1 worm cellular context compared by ENCODE assay signal in the genomic region with DNA sequence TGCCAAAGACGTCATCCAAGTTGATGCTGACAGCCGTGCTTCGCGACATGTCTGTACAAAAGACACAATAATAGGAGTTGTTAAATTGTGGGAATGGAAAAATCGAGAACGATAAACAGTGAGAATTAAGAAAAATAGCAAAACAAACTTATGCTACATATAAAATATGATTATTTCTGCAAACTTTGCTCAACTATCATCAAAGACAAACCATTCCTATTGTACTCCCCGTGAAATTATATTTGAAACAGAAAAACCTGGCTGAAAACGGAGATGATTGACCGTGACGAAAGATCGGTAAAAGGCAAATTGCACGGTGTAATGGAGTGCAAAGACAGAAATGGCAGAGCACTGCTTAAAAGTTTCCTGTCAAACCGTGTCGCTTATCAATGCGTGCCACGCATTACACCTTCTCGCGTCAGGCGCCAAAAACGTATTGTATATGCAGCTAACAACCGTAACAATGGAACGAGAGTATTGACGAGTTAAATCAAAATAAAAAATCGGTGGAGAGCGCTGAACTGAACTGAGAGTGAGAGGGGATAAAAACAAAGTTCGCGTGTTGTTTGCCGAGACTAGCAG.
TF ChIP-seq lines count a peak whose summit lies in the region.

A gene (minus strand): TSS at position 51 of the 582 bp plus-strand sequence.

TF ChIP-seq in whole organism, L4 larva, 104 proteins besides CTCF, POLR2A, EP300 and RAD21 (continued from another document):
- TF ChIP-seq mep-1 (tag; optimal IDR thresholded peaks at IDR 0.05; lab: Kevin White, UChicago) (peak; percentile 21), ceh-28 (tag; optimal IDR thresholded peaks at IDR 0.05; lab: Kevin White, UChicago) (no peak), ZK546.5 (tag; optimal IDR thresholded peaks at IDR 0.05; lab: Kevin White, UChicago) (no peak), lin-39 (tag; optimal IDR thresholded peaks at IDR 0.05; lab: Kevin White, UChicago) (no peak), F26F4.8 (GFP tag; conservative IDR thresholded peaks at IDR 0.05; lab: Robert Waterston, UW) (no peak), aly-2 (tag; optimal IDR thresholded peaks at IDR 0.05; lab: Kevin White, UChicago) (no peak), hlh-11 (tag; optimal IDR thresholded peaks at IDR 0.05; lab: Kevin White, UChicago) (peak; percentile 66), fos-1 (tag; optimal IDR thresholded peaks at IDR 0.05; lab: Kevin White, UChicago) (no peak), daf-12 (tag; optimal IDR thresholded peaks at IDR 0.05; lab: Kevin White, UChicago) (no peak), hlh-30 (tag; optimal IDR thresholded peaks at IDR 0.05; lab: Kevin White, UChicago; ENCODE audit: insufficient read depth) (peak; percentile 65), egl-43 (GFP tag; IDR thresholded peaks at IDR 0.05; lab: Robert Waterston, UW) (no peak), ceh-62 (tag; optimal IDR thresholded peaks at IDR 0.05; lab: Kevin White, UChicago) (no peak), spr-1 (tag; optimal IDR thresholded peaks at IDR 0.05; lab: Kevin White, UChicago) (no peak), skn-1 (tag; optimal IDR thresholded peaks at IDR 0.05; lab: Kevin White, UChicago) (no peak), ceh-20 (GFP tag; IDR thresholded peaks at IDR 0.05; lab: Robert Waterston, UW) (no peak), lir-3 (tag; optimal IDR thresholded peaks at IDR 0.05; lab: Kevin White, UChicago) (no peak), mxl-3 (GFP tag; optimal IDR thresholded peaks at IDR 0.05; lab: Kevin White, UChicago) (peak; percentile 10)
